Worm (Caenorhabditis elegans) whole organism, L1 larva: ENCODE results near the gene F42A10.5.
A peak's percentile ranks its signal among the peaks of the same experiment; 100 is the strongest.

Source experiments
- C04F5.9 ChIP-seq: sonication (generic microtip); optimal IDR thresholded peaks from 2 replicates; lab custom pipeline; 2016; ENCODE audit warnings: missing genetic modification characterization, missing compliant biosample characterization
- C34B4.2 ChIP-seq: sonication (generic microtip); optimal IDR thresholded peaks from 2 replicates; lab custom pipeline; 2017; ENCODE audit warnings: mild to moderate bottlenecking, missing genetic modification characterization, missing compliant biosample characterization
- aly-2 ChIP-seq: fragments of 150-350 bp; optimal IDR thresholded peaks from 2 replicates; lab custom pipeline; 2014; ENCODE audit warnings: missing biosample characterization, missing genetic modification characterization
- ama-1 ChIP-seq: fragments of 150-350 bp; optimal IDR thresholded peaks from 2 replicates; lab custom pipeline; 2014
- blmp-1 ChIP-seq: fragments of 150-350 bp; optimal IDR thresholded peaks from 2 replicates; lab custom pipeline; 2014; ENCODE audit warnings: missing biosample characterization, missing genetic modification characterization
- ceh-8 ChIP-seq: fragments of 200-800 bp; sonication (Bioruptor generic); optimal IDR thresholded peaks from 2 replicates; lab custom pipeline; 2018; ENCODE audit warnings: mild to moderate bottlenecking, missing genetic modification characterization, moderate library complexity, missing compliant biosample characterization
- ceh-90 ChIP-seq: sonication (generic microtip); optimal IDR thresholded peaks from 2 replicates; lab custom pipeline; 2016; ENCODE audit warnings: missing genetic modification characterization, missing compliant biosample characterization
- efl-1 ChIP-seq, 4 experiments: fragments of 150-350 bp; optimal IDR thresholded peaks in 3 of 4; peaks in 1 of 4; 1 replicate in 1 of 4; 2 replicates in 3 of 4; lab custom pipeline; 2014; ENCODE audit warnings: missing biosample characterization in 2 of 4, missing genetic modification characterization in 2 of 4, missing genetic modification reagents in 2 of 4
- efl-3 ChIP-seq: fragments of 200-800 bp; sonication (Bioruptor generic); optimal IDR thresholded peaks from 2 replicates; lab custom pipeline; 2018; ENCODE audit warnings: mild to moderate bottlenecking, missing genetic modification characterization, missing compliant biosample characterization
- egl-13 ChIP-seq: sonication (generic microtip); optimal IDR thresholded peaks from 2 replicates; lab custom pipeline; 2016; ENCODE audit warnings: missing genotype, missing genetic modification reagents, missing genetic modification characterization, missing compliant biosample characterization
- elt-2 ChIP-seq: sonication (generic microtip); optimal IDR thresholded peaks from 2 replicates; lab custom pipeline; 2016; ENCODE audit warnings: missing genetic modification characterization, mild to moderate bottlenecking, inconsistent platforms, missing compliant biosample characterization, missing genetic modification reagents
- ets-5 ChIP-seq: fragments of 200-800 bp; sonication (Bioruptor generic); IDR thresholded peaks from 2 replicates; pipeline ENCODE4 v1.3.6; 2022; ENCODE audit warnings: missing genetic modification characterization, missing compliant biosample characterization
- fkh-8 ChIP-seq: sonication (generic microtip); optimal IDR thresholded peaks from 2 replicates; lab custom pipeline; 2016; ENCODE audit warnings: mild to moderate bottlenecking, missing genetic modification characterization, missing compliant biosample characterization
- fos-1 ChIP-seq: fragments of 150-350 bp; optimal IDR thresholded peaks from 2 replicates; lab custom pipeline; 2014; ENCODE audit warnings: missing biosample characterization, missing genetic modification characterization
- grh-1 ChIP-seq: fragments of 200-800 bp; sonication (Bioruptor generic); IDR thresholded peaks from 2 replicates; pipeline ENCODE4 v1.3.6; 2022; ENCODE audit warnings: missing genetic modification reagents, missing genetic modification characterization, missing compliant biosample characterization
- hlh-4 ChIP-seq: sonication (generic microtip); optimal IDR thresholded peaks from 2 replicates; lab custom pipeline; 2016; ENCODE audit warnings: mild to moderate bottlenecking, missing genetic modification characterization, missing compliant biosample characterization
- jun-1 ChIP-seq: fragments of 150-350 bp; optimal IDR thresholded peaks from 2 replicates; lab custom pipeline; 2014; ENCODE audit warnings: missing biosample characterization, missing genetic modification reagents, missing genetic modification characterization
- lin-35 ChIP-seq, 2 experiments: fragments of 150-350 bp; optimal IDR thresholded peaks; 2 replicates each; lab custom pipeline; 2014; ENCODE audit warnings: missing biosample characterization in 2 of 2, missing genetic modification characterization in 2 of 2, missing genetic modification reagents in 2 of 2
- lir-3 ChIP-seq: sonication (generic microtip); optimal IDR thresholded peaks from 2 replicates; lab custom pipeline; 2016; ENCODE audit warnings: mild to moderate bottlenecking, missing genetic modification characterization, moderate library complexity, missing compliant biosample characterization; ENCODE audit not compliant: poor library complexity
- mdl-1 ChIP-seq, 2 experiments: fragments of 150-350 bp; optimal IDR thresholded peaks; 2 replicates each; lab custom pipeline; 2014 to 2017; ENCODE audit warnings: missing biosample characterization in 2 of 2, missing genetic modification characterization in 2 of 2, inconsistent platforms in 1 of 2
- nhr-12 ChIP-seq: sonication (generic microtip); optimal IDR thresholded peaks from 2 replicates; lab custom pipeline; 2017; ENCODE audit warnings: missing biosample characterization, missing genetic modification characterization
- nhr-20 ChIP-seq: sonication (generic microtip); optimal IDR thresholded peaks from 2 replicates; lab custom pipeline; 2016; ENCODE audit warnings: mild to moderate bottlenecking, missing genetic modification characterization, missing compliant biosample characterization
- nhr-71 ChIP-seq: sonication (generic microtip); optimal IDR thresholded peaks from 2 replicates; lab custom pipeline; 2016; ENCODE audit warnings: mild to moderate bottlenecking, missing genetic modification characterization, moderate library complexity, missing compliant biosample characterization
- nhr-77 ChIP-seq: fragments of 150-350 bp; optimal IDR thresholded peaks from 2 replicates; lab custom pipeline; 2014; ENCODE audit warnings: missing biosample characterization, missing genetic modification characterization
- pag-3 ChIP-seq: sonication (generic microtip); optimal IDR thresholded peaks from 2 replicates; lab custom pipeline; 2017; ENCODE audit warnings: missing genetic modification characterization, mild to moderate bottlenecking, missing compliant biosample characterization, antibody characterized with exemption, borderline replicate concordance; ENCODE audit not compliant: insufficient read depth
- pqm-1 ChIP-seq: sonication (generic microtip); optimal IDR thresholded peaks from 3 replicates; lab custom pipeline; 2017; ENCODE audit warnings: missing biosample characterization, missing genetic modification characterization
- rnt-1 ChIP-seq: sonication (generic microtip); optimal IDR thresholded peaks from 2 replicates; lab custom pipeline; 2016; ENCODE audit warnings: mild to moderate bottlenecking, missing genetic modification characterization, moderate library complexity, missing compliant biosample characterization
- snu-23 ChIP-seq: sonication (generic microtip); optimal IDR thresholded peaks from 2 replicates; lab custom pipeline; 2016; ENCODE audit warnings: missing genetic modification characterization, missing compliant biosample characterization
- sptf-1 ChIP-seq: fragments of 150-350 bp; optimal IDR thresholded peaks from 2 replicates; lab custom pipeline; 2014; ENCODE audit warnings: missing biosample characterization, missing genetic modification characterization
- swsn-7 ChIP-seq: sonication (generic microtip); optimal IDR thresholded peaks from 2 replicates; lab custom pipeline; 2016; ENCODE audit warnings: missing genetic modification characterization, missing compliant biosample characterization
- unc-130 ChIP-seq: fragments of 150-350 bp; optimal IDR thresholded peaks from 2 replicates; lab custom pipeline; 2017; ENCODE audit warnings: missing biosample characterization, missing genetic modification characterization, inconsistent platforms
- unc-62 ChIP-seq: fragments of 150-350 bp; optimal IDR thresholded peaks from 2 replicates; lab custom pipeline; 2014; ENCODE audit warnings: missing biosample characterization, missing genetic modification reagents, missing genetic modification characterization
- unc-98 ChIP-seq: fragments of 200-800 bp; sonication (Bioruptor generic); IDR thresholded peaks from 2 replicates; pipeline ENCODE4 v1.3.6; 2022; ENCODE audit warnings: missing genetic modification characterization, missing compliant biosample characterization

F42A10.5 gene

ce11 chrIII:6179062-6179461, 5.8 kb upstream of the F42A10.5 start:
- TF ChIP-seq rnt-1 (tag; lab: Kevin White, UChicago): no peak
- no peak for TF ChIP-seq ets-5 (GFP tag; lab: Robert Waterston, UW)
- TF ChIP-seq ama-1: no peak
- TF ChIP-seq efl-1 (optimal IDR thresholded peaks at IDR 0.05; lab: Kevin White, UChicago): no peak
- TF ChIP-seq efl-1 (GFP tag; optimal IDR thresholded peaks at IDR 0.05 in 1 of 2; lab: Kevin White, UChicago): peak in 1 of 2 experiments; percentile 76
- no peak for TF ChIP-seq snu-23 (GFP tag; lab: Kevin White, UChicago)
- TF ChIP-seq elt-2 (tag; lab: Kevin White, UChicago): peak; percentile 95
- peak in 1 of 2 experiments; percentile 49 for TF ChIP-seq mdl-1 (tag; optimal IDR thresholded peaks at IDR 0.05; lab: Kevin White, UChicago)
- no peak for TF ChIP-seq fos-1 (tag; lab: Kevin White, UChicago)
- no peak for TF ChIP-seq swsn-7
- TF ChIP-seq nhr-77 (tag; lab: Kevin White, UChicago): no peak
- no peak for TF ChIP-seq unc-62 (GFP tag; lab: Kevin White, UChicago)
- TF ChIP-seq nhr-71 (tag; lab: Kevin White, UChicago): peak; percentile 21
- no peak for TF ChIP-seq lir-3
- TF ChIP-seq nhr-12 (tag; lab: Kevin White, UChicago): no peak
- TF ChIP-seq C34B4.2 (tag; lab: Kevin White, UChicago): no peak
- no peak for TF ChIP-seq efl-3
- peak in 1 of 2 experiments; percentile 5 for TF ChIP-seq lin-35 (GFP tag; optimal IDR thresholded peaks at IDR 0.05; lab: Kevin White, UChicago)
- TF ChIP-seq nhr-20: peak; percentile 44
- no peak for TF ChIP-seq pag-3 (tag; lab: Kevin White, UChicago)
- TF ChIP-seq aly-2 (tag; lab: Kevin White, UChicago): no peak
- TF ChIP-seq unc-130 (tag; lab: Kevin White, UChicago): no peak

- TF ChIP-seq egl-13 (no peak), unc-98 (GFP tag; lab: Robert Waterston, UW) (no peak), pqm-1 (no peak), fos-1 (tag; lab: Kevin White, UChicago) (no peak), ceh-90 (tag; lab: Kevin White, UChicago) (no peak), ama-1 (no peak), sptf-1 (tag; lab: Kevin White, UChicago) (no peak), fkh-8 (no peak), grh-1 (GFP tag; lab: Robert Waterston, UW) (no peak)
These were observed 5.3 kb upstream of the F42A10.5 start, which contains the start of gene F42A10.7 for ce11 chrIII:6178586-6178985. TSS of gene F42A10.7 (minus strand) at chrIII:6178686.

ce11 chrIII:6177631-6178030, 4.4 kb upstream of the F42A10.5 start:
- TF ChIP-seq ceh-90 (tag; lab: Kevin White, UChicago) (no peak), jun-1 (no peak), elt-2 (tag; lab: Kevin White, UChicago) (peak; percentile 33)

ce11 chrIII:6176761-6177160, 3.5 kb upstream of the F42A10.5 start, which contains the start of gene F42A10.6:
TSS of gene F42A10.6 (minus strand) at chrIII:6176861.
- TF ChIP-seq ceh-8 (GFP tag; lab: Kevin White, UChicago): no peak
- no peak for TF ChIP-seq ceh-90 (tag; lab: Kevin White, UChicago)
- no peak for TF ChIP-seq blmp-1 (tag; lab: Kevin White, UChicago)
- TF ChIP-seq lir-3: no peak
- TF ChIP-seq jun-1: no peak
- TF ChIP-seq fos-1 (tag; lab: Kevin White, UChicago): no peak
- no peak for TF ChIP-seq C04F5.9 (tag; lab: Kevin White, UChicago)

ce11 chrIII:6176172-6176571, 2.9 kb upstream of the F42A10.5 start:
- no peak for TF ChIP-seq hlh-4 (tag; lab: Kevin White, UChicago)
